Worm (Caenorhabditis elegans): ENCODE measurements around the gene C55B6.1.

The C55B6.1 gene

ce11 chrX:7234723-7235203 is 34.6 kb downstream of the C55B6.1 start (continued):
- no peak for TF ChIP-seq D1046.2 (GFP tag; IDR thresholded peaks at IDR 0.05)
- no peak for TF ChIP-seq aly-2 (tag; optimal IDR thresholded peaks at IDR 0.05)
- no peak for TF ChIP-seq nhr-10 (tag; optimal IDR thresholded peaks at IDR 0.05)
- TF ChIP-seq ceh-82 (tag; optimal IDR thresholded peaks at IDR 0.05), result no peak
- no peak for TF ChIP-seq R02D3.7 (tag; optimal IDR thresholded peaks at IDR 0.05)
- TF ChIP-seq ZK546.5 (tag; optimal IDR thresholded peaks at IDR 0.05), result no peak
- TF ChIP-seq duxl-1 (tag; optimal IDR thresholded peaks at IDR 0.05; ENCODE audit: poor library complexity), result no peak
- TF ChIP-seq dpl-1 (GFP tag; optimal IDR thresholded peaks at IDR 0.05), result no peak
- no peak for TF ChIP-seq unc-130 (GFP tag; optimal IDR thresholded peaks at IDR 0.05)
- no peak for TF ChIP-seq mdt-29 (GFP tag; IDR thresholded peaks at IDR 0.05)
- no peak for TF ChIP-seq ceh-28 (tag; optimal IDR thresholded peaks at IDR 0.05)
- peak; percentile 47 for TF ChIP-seq pqm-1 (tag; optimal IDR thresholded peaks at IDR 0.05)
- no peak for TF ChIP-seq lin-39 (tag; optimal IDR thresholded peaks at IDR 0.05)
- no peak for TF ChIP-seq pha-4 (GFP tag; IDR thresholded peaks at IDR 0.05)
- no peak for TF ChIP-seq pha-4 (tag; optimal IDR thresholded peaks at IDR 0.05)
- TF ChIP-seq nhr-77 (tag; optimal IDR thresholded peaks at IDR 0.05), result peak; percentile 33
- no peak for TF ChIP-seq ceh-62 (tag; optimal IDR thresholded peaks at IDR 0.05)
- TF ChIP-seq mdl-1 (tag; optimal IDR thresholded peaks at IDR 0.05), result peak in 1 of 2 experiments; percentile 37
- no peak for TF ChIP-seq Y5F2A.4 (GFP tag; optimal IDR thresholded peaks at IDR 0.05)
- no peak for TF ChIP-seq skn-1 (tag; optimal IDR thresholded peaks at IDR 0.05)
- TF ChIP-seq F37D6.2 (tag; optimal IDR thresholded peaks at IDR 0.05), result peak; percentile 74
- TF ChIP-seq F49E8.2 (tag; optimal IDR thresholded peaks at IDR 0.05; ENCODE audit: borderline replicate concordance), result no peak
- TF ChIP-seq hif-1 (tag; optimal IDR thresholded peaks at IDR 0.05), result peak in 1 of 2 experiments; percentile 78
- no peak for TF ChIP-seq F10B5.3 (tag; optimal IDR thresholded peaks at IDR 0.05)
- no peak for TF ChIP-seq lin-13 (GFP tag; optimal IDR thresholded peaks at IDR 0.05)
- TF ChIP-seq T20F7.1 (GFP tag; optimal IDR thresholded peaks at IDR 0.05), result no peak
- TF ChIP-seq F44E2.7 (GFP tag; IDR thresholded peaks at IDR 0.05), result no peak
- no peak for TF ChIP-seq zfp-2 (tag; optimal IDR thresholded peaks at IDR 0.05)
- TF ChIP-seq lir-3 (tag; optimal IDR thresholded peaks at IDR 0.05), result no peak
- no peak for TF ChIP-seq mxl-2 (GFP tag; conservative IDR thresholded peaks at IDR 0.05)
- no peak for TF ChIP-seq spr-3 (GFP tag; optimal IDR thresholded peaks at IDR 0.05)

DNA sequence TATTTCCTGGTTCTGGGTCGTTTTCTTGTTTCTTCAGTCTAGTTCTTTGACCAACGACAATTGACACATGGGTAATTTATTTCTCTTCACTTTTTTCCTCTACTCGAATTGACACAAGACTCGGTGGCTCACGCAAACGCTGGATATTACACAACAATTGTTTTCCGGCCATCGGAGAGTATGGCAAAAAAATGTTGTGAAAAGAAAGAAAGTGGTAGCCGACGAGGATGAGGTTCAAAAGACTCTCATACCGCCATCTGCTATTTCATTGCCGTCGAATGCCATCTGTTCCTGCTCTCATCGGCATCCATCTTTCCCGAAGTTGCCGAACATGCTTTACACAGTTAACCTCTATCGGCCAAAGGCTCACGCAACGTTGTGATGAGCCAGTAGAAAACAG is 36.6 kb downstream of the C55B6.1 start:
- TF ChIP-seq daf-16 (GFP tag; optimal IDR thresholded peaks at IDR 0.05), result peak in 1 of 2 experiments; percentile 90
- no peak for TF ChIP-seq daf-16 (tag; optimal IDR thresholded peaks at IDR 0.05)
- no peak for TF ChIP-seq zag-1 (tag; optimal IDR thresholded peaks at IDR 0.05)
- TF ChIP-seq hlh-11 (tag; optimal IDR thresholded peaks at IDR 0.05), result peak; percentile 70
- peak; percentile 26 for TF ChIP-seq hlh-30 (tag; optimal IDR thresholded peaks at IDR 0.05; ENCODE audit: insufficient read depth)
- peak in 1 of 2 experiments; percentile 96 for TF ChIP-seq unc-62 (GFP tag; optimal IDR thresholded peaks at IDR 0.05 in 1 of 2)
- TF ChIP-seq unc-62 (tag; optimal IDR thresholded peaks at IDR 0.05), result no peak
- TF ChIP-seq ceh-20 (GFP tag; IDR thresholded peaks at IDR 0.05), result no peak
- peak; percentile 63 for TF ChIP-seq nhr-11 (tag; optimal IDR thresholded peaks at IDR 0.05)
- TF ChIP-seq vab-7 (GFP tag; IDR thresholded peaks at IDR 0.05), result no peak
- TF ChIP-seq D1046.2 (GFP tag; IDR thresholded peaks at IDR 0.05), result no peak
- no peak for TF ChIP-seq dpl-1 (GFP tag; optimal IDR thresholded peaks at IDR 0.05)

DNA sequence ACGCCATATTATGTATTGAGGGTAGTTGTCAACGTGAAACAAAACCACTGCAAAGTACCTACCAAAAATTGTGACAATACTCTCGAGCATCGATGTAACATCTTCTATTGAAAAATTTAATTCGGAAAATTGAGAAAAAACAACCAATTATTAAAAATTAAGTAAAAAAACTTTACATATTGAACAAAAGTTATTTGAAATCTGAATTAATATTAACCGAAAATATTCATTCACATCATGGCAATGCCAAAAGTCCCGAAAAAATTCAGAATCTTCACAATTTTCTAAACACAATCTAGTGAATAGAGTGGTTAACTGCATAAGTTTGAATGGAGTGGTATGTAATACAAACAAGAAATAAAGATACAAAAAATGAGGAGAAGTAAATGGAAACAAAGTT is 38.4 kb downstream of the C55B6.1 start, which contains the start of gene F46H5.3:
F46H5.3 (minus strand) TSS at position 101 of the 400 bp plus-strand sequence.
- TF ChIP-seq ceh-44 (GFP tag; IDR thresholded peaks at IDR 0.05) (no peak), unc-62 (GFP tag; optimal IDR thresholded peaks at IDR 0.05 in 1 of 2) (peak in 1 of 2 experiments; percentile 21), unc-62 (tag; optimal IDR thresholded peaks at IDR 0.05) (no peak)

Data from whole organism, L4 larva.